Fruit fly (Drosophila melanogaster): ENCODE data around the gene RpS5a.
A peak's percentile ranks its signal among the peaks of the same experiment; 100 is the strongest.

Gene RpS5a

DNA sequence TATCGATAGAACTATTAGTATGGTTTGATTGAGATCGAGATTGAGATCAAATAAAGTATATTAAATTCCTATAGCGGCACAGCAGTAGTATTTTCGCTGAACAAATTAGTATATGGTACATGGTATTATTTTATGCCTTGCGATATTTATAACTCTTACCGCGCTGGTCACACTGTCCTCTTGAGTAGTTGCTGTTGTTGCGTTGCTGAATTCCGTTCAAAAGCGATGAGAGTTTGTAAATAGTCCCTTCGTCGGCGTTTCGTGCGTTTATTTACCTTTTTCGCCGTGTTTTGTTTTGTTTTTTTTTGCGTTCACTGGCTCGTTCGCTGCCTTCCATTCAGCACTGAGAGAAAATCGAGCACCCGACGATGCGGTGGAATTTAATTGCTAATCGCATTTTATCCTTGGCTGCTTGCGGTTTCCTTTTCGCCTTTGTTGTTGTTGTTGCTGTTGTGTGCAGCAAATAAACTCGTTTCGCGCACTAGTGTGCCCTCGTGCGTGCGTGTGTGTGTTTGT is 40.6 kb downstream of the RpS5a start, which contains the start of gene CG5004 (continued):
- no peak for TF ChIP-seq CG16779 (tag; optimal IDR thresholded peaks at IDR 0.05)
- no peak for TF ChIP-seq topi (GFP tag; optimal IDR thresholded peaks at IDR 0.05)
- no peak for TF ChIP-seq CG10669 (GFP tag; optimal IDR thresholded peaks at IDR 0.05)
- TF ChIP-seq CG11762 (GFP tag; optimal IDR thresholded peaks at IDR 0.05; ENCODE audit: insufficient read depth) = no peak
- TF ChIP-seq Sox14 (GFP tag; optimal IDR thresholded peaks at IDR 0.05) = peak; percentile 43

DNA sequence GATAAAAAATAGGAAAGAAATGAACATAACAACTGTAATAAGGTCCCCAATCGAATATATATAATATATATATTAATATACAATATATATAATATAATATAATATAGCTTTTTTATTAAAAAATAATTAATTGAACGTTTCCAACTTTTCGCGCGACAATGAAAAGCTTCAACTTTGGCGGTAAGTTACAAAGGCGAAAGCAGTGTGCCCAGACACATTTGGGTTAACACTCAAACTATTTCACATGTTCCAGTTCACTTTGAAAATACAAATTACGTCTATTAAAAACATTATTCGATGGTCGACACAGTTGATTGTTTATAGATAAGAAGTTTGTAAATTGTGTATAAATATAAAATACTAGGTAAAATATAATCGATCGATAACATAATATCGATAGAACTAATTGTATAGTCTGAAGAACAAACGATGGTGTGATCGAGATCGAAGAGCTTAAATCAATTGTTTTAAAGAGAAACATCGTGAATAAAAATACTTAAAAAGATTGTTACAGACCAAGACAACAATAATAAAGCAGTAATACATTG is 41.8 kb downstream of the RpS5a start:
- TF ChIP-seq eg (GFP tag; IDR thresholded peaks at IDR 0.05) = no peak
- no peak for TF ChIP-seq CG8632 (GFP tag; optimal IDR thresholded peaks at IDR 0.05)
- TF ChIP-seq CG6163 (GFP tag; IDR thresholded peaks at IDR 0.05) = no peak
- TF ChIP-seq esn (GFP tag; optimal IDR thresholded peaks at IDR 0.05) = no peak
- TF ChIP-seq CG16779 (tag; optimal IDR thresholded peaks at IDR 0.05) = no peak
- TF ChIP-seq CG11902 (GFP tag; optimal IDR thresholded peaks at IDR 0.05) = no peak
- TF ChIP-seq fd59A (GFP tag; optimal IDR thresholded peaks at IDR 0.05) = no peak
- TF ChIP-seq lz (GFP tag; optimal IDR thresholded peaks at IDR 0.05) = no peak
- no peak for TF ChIP-seq Met (GFP tag; optimal IDR thresholded peaks at IDR 0.05)
- no peak for TF ChIP-seq Hr38 (GFP tag; optimal IDR thresholded peaks at IDR 0.05)
- TF ChIP-seq CG10669 (GFP tag; optimal IDR thresholded peaks at IDR 0.05) = no peak
- no peak for TF ChIP-seq CG9139 (GFP tag; optimal IDR thresholded peaks at IDR 0.05)
- TF ChIP-seq CG10631 (GFP tag; optimal IDR thresholded peaks at IDR 0.05) = no peak
- TF ChIP-seq Smox (GFP tag; optimal IDR thresholded peaks at IDR 0.05) = no peak
- TF ChIP-seq fkh (GFP tag; optimal IDR thresholded peaks at IDR 0.05) = no peak
- no peak for TF ChIP-seq vri (GFP tag; optimal IDR thresholded peaks at IDR 0.05)
- TF ChIP-seq CG6276 (GFP tag; optimal IDR thresholded peaks at IDR 0.05) = no peak
- TF ChIP-seq Ets96B (tag; optimal IDR thresholded peaks at IDR 0.05) = no peak

DNA sequence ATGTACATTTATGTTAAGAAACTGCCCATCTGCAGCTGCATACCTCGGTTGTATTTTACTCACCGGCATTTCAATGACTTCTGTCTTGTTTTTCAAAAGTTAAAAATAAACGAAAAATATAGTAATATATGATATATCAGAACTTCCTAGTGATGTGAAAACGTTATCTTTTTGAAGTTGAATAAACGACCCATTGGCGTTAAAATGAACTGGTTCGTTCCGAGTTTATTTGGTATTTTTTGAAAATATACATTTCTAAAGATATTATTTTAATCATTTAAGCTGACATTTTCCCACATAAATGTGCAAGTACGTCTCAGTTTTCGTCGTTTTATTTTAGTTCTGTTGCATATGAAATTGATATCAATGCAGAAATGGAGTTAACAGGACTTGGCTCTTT is 42.4 kb downstream of the RpS5a start, which contains the start of gene Arpc3B:
TSS of gene Arpc3B (minus strand) at position 146 of the 400 bp plus-strand sequence.
- TF ChIP-seq Eip78C (GFP tag) (peak; percentile 11), CG31627 (GFP tag; optimal IDR thresholded peaks at IDR 0.05) (no peak)

DNA sequence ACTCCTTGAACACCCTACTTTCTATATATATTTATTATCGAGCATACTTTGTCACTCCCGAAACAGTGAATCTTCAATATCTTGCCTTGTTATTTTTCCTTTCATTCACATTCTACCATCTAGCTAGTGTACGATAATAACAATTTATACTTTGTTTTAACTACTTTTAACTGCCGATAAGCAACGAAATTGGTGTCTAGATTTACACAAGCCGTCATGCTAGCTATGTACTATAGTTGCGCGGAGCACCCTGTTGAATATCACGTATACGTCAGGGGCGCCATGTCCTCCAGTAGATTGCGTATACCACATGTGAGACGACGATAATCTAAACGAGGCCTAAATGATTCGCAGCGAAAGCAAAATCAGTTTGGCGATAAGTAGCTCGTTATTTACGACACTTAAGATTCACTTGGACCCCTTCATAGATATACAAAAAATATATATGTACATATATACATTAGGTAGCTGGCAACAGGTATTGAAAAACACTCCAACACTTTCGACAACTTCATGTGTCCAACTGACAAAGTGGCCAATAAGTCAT is 54.1 kb downstream of the RpS5a start:
- TF ChIP-seq Eip78C (GFP tag) (peak; percentile 0), Eip93F (GFP tag; optimal IDR thresholded peaks at IDR 0.05) (no peak), OdsH (GFP tag; optimal IDR thresholded peaks at IDR 0.05) (no peak)

All from whole organism, prepupa.